Worm (Caenorhabditis elegans) whole organism, midembryonic: Measurements from ENCODE around the gene C33F10.4.

ENCODE experiments used
- T22C8.4 ChIP-seq: fragments of 200-800 bp; sonication (Bioruptor generic); IDR thresholded peaks from 2 replicates; pipeline ENCODE4 v1.3.6; 2022; ENCODE audit warnings: missing genetic modification characterization, missing compliant biosample characterization
- cog-1 ChIP-seq: sonication (generic microtip); optimal IDR thresholded peaks from 2 replicates; lab custom pipeline; 2016; ENCODE audit warnings: missing genetic modification characterization, missing compliant biosample characterization
- flt-1 ChIP-seq: fragments of 200-800 bp; sonication (Bioruptor generic); IDR thresholded peaks from 2 replicates; pipeline ENCODE4 v1.3.6; 2022; ENCODE audit warnings: missing genetic modification characterization, missing compliant biosample characterization
- klf-2 ChIP-seq: fragments of 200-800 bp; sonication (Bioruptor generic); conservative IDR thresholded peaks from 2 replicates; pipeline ENCODE4 v1.3.6; 2022; ENCODE audit warnings: missing genetic modification reagents, missing genetic modification characterization, missing compliant biosample characterization
- med-1 ChIP-seq: sonication (generic microtip); optimal IDR thresholded peaks from 2 replicates; lab custom pipeline; 2017; ENCODE audit warnings: missing genetic modification characterization, mild to moderate bottlenecking, missing compliant biosample characterization, antibody characterized with exemption, missing genetic modification reagents; ENCODE audit not compliant: insufficient read depth
- ref-1 ChIP-seq: fragments of 200-800 bp; sonication (Bioruptor generic); conservative IDR thresholded peaks from 2 replicates; pipeline ENCODE4 v1.3.6; 2022; ENCODE audit warnings: missing genetic modification reagents, missing genetic modification characterization, missing compliant biosample characterization
- tab-1 ChIP-seq: fragments of 200-800 bp; sonication (Bioruptor generic); IDR thresholded peaks from 2 replicates; pipeline ENCODE4 v1.3.6; 2022; ENCODE audit warnings: missing genetic modification characterization, missing compliant biosample characterization
- ztf-23 ChIP-seq: fragments of 200-800 bp; sonication (Bioruptor generic); IDR thresholded peaks from 2 replicates; pipeline ENCODE4 v1.3.6; 2022; ENCODE audit warnings: missing genetic modification reagents, missing genetic modification characterization, missing compliant biosample characterization
- ztf-29 ChIP-seq: fragments of 200-800 bp; sonication (Bioruptor generic); IDR thresholded peaks from 2 replicates; pipeline ENCODE4 v1.3.6; 2022; ENCODE audit warnings: missing genetic modification reagents, missing genetic modification characterization, missing compliant biosample characterization

Gene C33F10.4

ce11 chrII:4759835-4760234 is 35.7 kb upstream of the C33F10.4 start:
- no peak for TF ChIP-seq med-1 (GFP tag; lab: Kevin White, UChicago)
- no peak for TF ChIP-seq T22C8.4 (GFP tag; lab: Robert Waterston, UW)
- TF ChIP-seq flt-1, result no peak
- TF ChIP-seq ref-1 (GFP tag; lab: Robert Waterston, UW), result no peak
- no peak for TF ChIP-seq ztf-29 (GFP tag; lab: Robert Waterston, UW)
- no peak for TF ChIP-seq tab-1 (GFP tag; lab: Robert Waterston, UW)
- no peak for TF ChIP-seq cog-1
- TF ChIP-seq ztf-23 (GFP tag; lab: Robert Waterston, UW), result no peak
- TF ChIP-seq klf-2 (GFP tag; lab: Robert Waterston, UW), result no peak

ce11 chrII:4761020-4761419 is 34.5 kb upstream of the C33F10.4 start:
- TF ChIP-seq flt-1, result no peak
- TF ChIP-seq klf-2 (GFP tag; lab: Robert Waterston, UW), result no peak
- no peak for TF ChIP-seq cog-1
- no peak for TF ChIP-seq tab-1 (GFP tag; lab: Robert Waterston, UW)
- no peak for TF ChIP-seq med-1 (GFP tag; lab: Kevin White, UChicago)
- TF ChIP-seq T22C8.4 (GFP tag; lab: Robert Waterston, UW), result no peak
- no peak for TF ChIP-seq ztf-23 (GFP tag; lab: Robert Waterston, UW)
- no peak for TF ChIP-seq ztf-29 (GFP tag; lab: Robert Waterston, UW)
- no peak for TF ChIP-seq ref-1 (GFP tag; lab: Robert Waterston, UW)

ce11 chrII:4762574-4763285 is 32.8 kb upstream of the C33F10.4 start, which contains the start of gene F26G1.2:
F26G1.2 (plus strand) TSS chrII:4763081.
- TF ChIP-seq cog-1, result no peak
- no peak for TF ChIP-seq med-1 (GFP tag; lab: Kevin White, UChicago)
- no peak for TF ChIP-seq ztf-29 (GFP tag; lab: Robert Waterston, UW)
- no peak for TF ChIP-seq ztf-23 (GFP tag; lab: Robert Waterston, UW)
- no peak for TF ChIP-seq flt-1
- TF ChIP-seq tab-1 (GFP tag; lab: Robert Waterston, UW), result no peak
- no peak for TF ChIP-seq T22C8.4 (GFP tag; lab: Robert Waterston, UW)
- TF ChIP-seq ref-1 (GFP tag; lab: Robert Waterston, UW), result no peak
- TF ChIP-seq klf-2 (GFP tag; lab: Robert Waterston, UW), result no peak

ce11 chrII:4766284-4766683 is 29.3 kb upstream of the C33F10.4 start, which contains the start of gene ttm-2:
ttm-2 (minus strand) TSS chrII:4766384.
- TF ChIP-seq cog-1 (no peak), ztf-23 (GFP tag; lab: Robert Waterston, UW) (no peak), flt-1 (no peak), ztf-29 (GFP tag; lab: Robert Waterston, UW) (no peak), tab-1 (GFP tag; lab: Robert Waterston, UW) (no peak), ref-1 (GFP tag; lab: Robert Waterston, UW) (no peak), T22C8.4 (GFP tag; lab: Robert Waterston, UW) (no peak), klf-2 (GFP tag; lab: Robert Waterston, UW) (no peak), med-1 (GFP tag; lab: Kevin White, UChicago) (no peak)

- TF ChIP-seq flt-1 (no peak), ref-1 (GFP tag; lab: Robert Waterston, UW) (no peak), tab-1 (GFP tag; lab: Robert Waterston, UW) (no peak), ztf-23 (GFP tag; lab: Robert Waterston, UW) (no peak), klf-2 (GFP tag; lab: Robert Waterston, UW) (no peak), T22C8.4 (GFP tag; lab: Robert Waterston, UW) (no peak), med-1 (GFP tag; lab: Kevin White, UChicago) (no peak), ztf-29 (GFP tag; lab: Robert Waterston, UW) (no peak), cog-1 (no peak)
Measured at ce11 chrII:4767612-4768011, 27.9 kb upstream of the C33F10.4 start.

- no peak for TF ChIP-seq klf-2 (GFP tag; lab: Robert Waterston, UW)
- TF ChIP-seq tab-1 (GFP tag; lab: Robert Waterston, UW), result no peak
- no peak for TF ChIP-seq ztf-29 (GFP tag; lab: Robert Waterston, UW)
Measured at ce11 chrII:4769096-4769495, 26.5 kb upstream of the C33F10.4 start.

ce11 chrII:4769886-4770285 is 25.7 kb upstream of the C33F10.4 start:
- TF ChIP-seq klf-2 (GFP tag; lab: Robert Waterston, UW) (no peak), cog-1 (no peak), tab-1 (GFP tag; lab: Robert Waterston, UW) (no peak), ref-1 (GFP tag; lab: Robert Waterston, UW) (no peak), ztf-23 (GFP tag; lab: Robert Waterston, UW) (no peak), ztf-29 (GFP tag; lab: Robert Waterston, UW) (no peak), T22C8.4 (GFP tag; lab: Robert Waterston, UW) (no peak), flt-1 (no peak), med-1 (GFP tag; lab: Kevin White, UChicago) (no peak)

ce11 chrII:4771282-4771681 is 24.3 kb upstream of the C33F10.4 start, which contains the start of gene F26G1.5:
F26G1.5 (minus strand) TSS chrII:4771382.
- TF ChIP-seq klf-2 (GFP tag; lab: Robert Waterston, UW) (no peak), ref-1 (GFP tag; lab: Robert Waterston, UW) (no peak), med-1 (GFP tag; lab: Kevin White, UChicago) (no peak), T22C8.4 (GFP tag; lab: Robert Waterston, UW) (no peak), flt-1 (no peak), ztf-23 (GFP tag; lab: Robert Waterston, UW) (no peak), ztf-29 (GFP tag; lab: Robert Waterston, UW) (no peak), cog-1 (no peak)

- TF ChIP-seq tab-1 (GFP tag; lab: Robert Waterston, UW) (no peak), ztf-29 (GFP tag; lab: Robert Waterston, UW) (no peak), cog-1 (no peak), ztf-23 (GFP tag; lab: Robert Waterston, UW) (no peak), ref-1 (GFP tag; lab: Robert Waterston, UW) (no peak), med-1 (GFP tag; lab: Kevin White, UChicago) (no peak), flt-1 (no peak), T22C8.4 (GFP tag; lab: Robert Waterston, UW) (no peak), klf-2 (GFP tag; lab: Robert Waterston, UW) (no peak)
Measured at ce11 chrII:4772441-4772840, 23.1 kb upstream of the C33F10.4 start.
